Worm (Caenorhabditis elegans) whole organism, young adult: ENCODE measurements around the gene tyra-3.

Source experiments
- C17E4.6 ChIP-seq: fragments of 200-800 bp; sonication (Bioruptor generic); IDR thresholded peaks from 2 replicates; pipeline ENCODE4 v1.3.6; 2022; ENCODE audit warnings: missing genetic modification reagents, missing genetic modification characterization, missing compliant biosample characterization
- unc-62 ChIP-seq: fragments of 150-350 bp; optimal IDR thresholded peaks from 2 replicates; lab custom pipeline; 2014; ENCODE audit warnings: missing biosample characterization, missing genetic modification reagents, missing genetic modification characterization

- TF ChIP-seq unc-62: no peak
- no peak for TF ChIP-seq C17E4.6
Measured at ce11 chrX:4958986-4959385, 11.1 kb downstream of the tyra-3 start.
